Fruit fly (Drosophila melanogaster): ENCODE measurements around the gene CG1265.
A peak's percentile ranks its signal among the peaks of the same experiment; 100 is the strongest.

The CG1265 gene

dm6 chr3L:4232724-4233367, 21.7 kb upstream of the CG1265 start (continued):
- TF ChIP-seq Dip3 (GFP tag; optimal IDR thresholded peaks at IDR 0.05) (no peak), HLH54F (GFP tag; optimal IDR thresholded peaks at IDR 0.05) (no peak), Sox102F (GFP tag; optimal IDR thresholded peaks at IDR 0.05) (peak; percentile 45), grn (GFP tag; optimal IDR thresholded peaks at IDR 0.05) (no peak), trh (GFP tag; optimal IDR thresholded peaks at IDR 0.05) (no peak), Sry-δ (GFP tag; optimal IDR thresholded peaks at IDR 0.05) (no peak), pan (optimal IDR thresholded peaks at IDR 0.05) (no peak), pan (GFP tag; optimal IDR thresholded peaks at IDR 0.05 in 1 of 2, IDR thresholded peaks at IDR 0.05 in 1 of 2) (no peak), Hr3 (GFP tag; optimal IDR thresholded peaks at IDR 0.05) (no peak), gce (GFP tag; IDR thresholded peaks at IDR 0.05) (no peak), pzg (GFP tag; optimal IDR thresholded peaks at IDR 0.05) (no peak), Poxn (GFP tag; IDR thresholded peaks at IDR 0.05) (no peak), CG1529 (GFP tag; optimal IDR thresholded peaks at IDR 0.05) (no peak), CG12155 (GFP tag; optimal IDR thresholded peaks at IDR 0.05) (no peak), CG14014 (GFP tag; IDR thresholded peaks at IDR 0.05) (no peak), Doc3 (GFP tag; IDR thresholded peaks at IDR 0.05; ENCODE audit: partially characterized antibody) (no peak), CG4617 (GFP tag; optimal IDR thresholded peaks at IDR 0.05; ENCODE audit: borderline replicate concordance) (no peak), CG4820 (GFP tag; optimal IDR thresholded peaks at IDR 0.05) (no peak), CG17186 (GFP tag; optimal IDR thresholded peaks at IDR 0.05) (no peak), trem (tag; optimal IDR thresholded peaks at IDR 0.05) (no peak), CG7786 (GFP tag; optimal IDR thresholded peaks at IDR 0.05) (no peak), E2f1 (GFP tag; IDR thresholded peaks at IDR 0.05) (no peak), CG14710 (tag; optimal IDR thresholded peaks at IDR 0.05) (peak; percentile 10), CG7372 (GFP tag; IDR thresholded peaks at IDR 0.05) (no peak), Sin3A (optimal IDR thresholded peaks at IDR 0.05) (no peak), sna (GFP tag; IDR thresholded peaks at IDR 0.05; ENCODE audit: partially characterized antibody) (no peak), dmrt11E (tag; optimal IDR thresholded peaks at IDR 0.05) (peak; percentile 36), HmgD (GFP tag; optimal IDR thresholded peaks at IDR 0.05) (no peak), CG1024 (GFP tag; IDR thresholded peaks at IDR 0.05) (no peak), vfl (GFP tag; optimal IDR thresholded peaks at IDR 0.05) (no peak), gsb (GFP tag; IDR thresholded peaks at IDR 0.05) (no peak), Ets65A (GFP tag) (no peak), knrl (GFP tag; IDR thresholded peaks at IDR 0.05; ENCODE audit: partially characterized antibody) (no peak), CG30431 (GFP tag; optimal IDR thresholded peaks at IDR 0.05) (no peak), esg (GFP tag; conservative IDR thresholded peaks at IDR 0.05) (no peak), lola (GFP tag; optimal IDR thresholded peaks at IDR 0.05) (peak in 1 of 3 experiments; percentile 47), CG4707 (GFP tag; optimal IDR thresholded peaks at IDR 0.05) (no peak), Drgx (GFP tag; IDR thresholded peaks at IDR 0.05) (no peak), zf30C (GFP tag; optimal IDR thresholded peaks at IDR 0.05) (no peak), row (GFP tag; IDR thresholded peaks at IDR 0.05) (peak; percentile 55), sr (GFP tag; IDR thresholded peaks at IDR 0.05) (no peak), CG14860 (GFP tag; IDR thresholded peaks at IDR 0.05; ENCODE audit: partially characterized antibody) (no peak), wek (GFP tag; optimal IDR thresholded peaks at IDR 0.05) (no peak), jigr1 (GFP tag; IDR thresholded peaks at IDR 0.05) (no peak), Ets97D (GFP tag; optimal IDR thresholded peaks at IDR 0.05) (peak; percentile 2), vnd (GFP tag; IDR thresholded peaks at IDR 0.05; ENCODE audit: partially characterized antibody) (no peak), da (GFP tag; optimal IDR thresholded peaks at IDR 0.05) (no peak), usp (GFP tag; optimal IDR thresholded peaks at IDR 0.05) (no peak), CG1233 (GFP tag; optimal IDR thresholded peaks at IDR 0.05) (no peak), CG2120 (GFP tag; optimal IDR thresholded peaks at IDR 0.05) (peak; percentile 41), repo (GFP tag; optimal IDR thresholded peaks at IDR 0.05) (no peak), insv (GFP tag; optimal IDR thresholded peaks at IDR 0.05) (no peak)
